Worm (Caenorhabditis elegans) whole organism, L3 larva: Measurements from ENCODE around the gene srw-90.

Source experiments
- R02D3.7 ChIP-seq: fragments of 150-350 bp; optimal IDR thresholded peaks from 2 replicates; lab custom pipeline; 2014; ENCODE audit warnings: missing biosample characterization, missing genetic modification characterization
- ZK546.5 ChIP-seq: sonication (generic microtip); optimal IDR thresholded peaks from 2 replicates; lab custom pipeline; 2017; ENCODE audit warnings: missing biosample characterization, missing genetic modification characterization
- aly-2 ChIP-seq: fragments of 150-350 bp; optimal IDR thresholded peaks from 2 replicates; lab custom pipeline; 2014; ENCODE audit warnings: missing biosample characterization, missing genetic modification characterization
- ama-1 ChIP-seq: fragments of 150-350 bp; optimal IDR thresholded peaks from 2 replicates; lab custom pipeline; 2018
- ceh-16 ChIP-seq: sonication (generic microtip); optimal IDR thresholded peaks from 2 replicates; lab custom pipeline; 2017; ENCODE audit warnings: missing biosample characterization, missing genetic modification characterization
- ceh-28 ChIP-seq: fragments of 150-350 bp; optimal IDR thresholded peaks from 2 replicates; lab custom pipeline; 2014; ENCODE audit warnings: missing biosample characterization, missing genetic modification reagents, missing genetic modification characterization
- ceh-82 ChIP-seq: fragments of 150-350 bp; optimal IDR thresholded peaks from 2 replicates; lab custom pipeline; 2014; ENCODE audit warnings: missing biosample characterization, missing genetic modification characterization
- ceh-9 ChIP-seq: sonication (generic microtip); optimal IDR thresholded peaks from 2 replicates; lab custom pipeline; 2018; ENCODE audit warnings: missing biosample characterization, missing genetic modification characterization
- egl-5 ChIP-seq: fragments of 150-350 bp; optimal IDR thresholded peaks from 2 replicates; lab custom pipeline; 2017; ENCODE audit warnings: missing biosample characterization, missing genetic modification reagents, missing genetic modification characterization, inconsistent platforms
- elt-1 ChIP-seq: fragments of 150-350 bp; optimal IDR thresholded peaks from 2 replicates; lab custom pipeline; 2014; ENCODE audit warnings: missing biosample characterization, missing genetic modification characterization
- elt-2 ChIP-seq: sonication (generic microtip); optimal IDR thresholded peaks from 2 replicates; lab custom pipeline; 2016; ENCODE audit warnings: missing genetic modification reagents, mild to moderate bottlenecking, missing genetic modification characterization, missing compliant biosample characterization
- elt-3 ChIP-seq, 3 experiments: fragments of 150-350 bp in 1 of 3; sonication (generic microtip) in 2 of 3; optimal IDR thresholded peaks; 2 replicates in 2 of 3; 4 replicates in 1 of 3; lab custom pipeline; 2014 to 2017; ENCODE audit warnings: missing biosample characterization in 3 of 3, missing genetic modification characterization in 3 of 3
- eor-1 ChIP-seq, 2 experiments: fragments of 150-350 bp; optimal IDR thresholded peaks; 2 replicates each; lab custom pipeline; 2014 to 2018; ENCODE audit warnings: missing biosample characterization in 2 of 2, missing genetic modification characterization in 2 of 2
- fkh-2 ChIP-seq: fragments of 150-350 bp; optimal IDR thresholded peaks from 2 replicates; lab custom pipeline; 2014; ENCODE audit warnings: missing biosample characterization, missing genetic modification reagents, missing genetic modification characterization
- fos-1 ChIP-seq: fragments of 150-350 bp; optimal IDR thresholded peaks from 2 replicates; lab custom pipeline; 2014; ENCODE audit warnings: missing biosample characterization, missing genetic modification characterization
- hmg-11 ChIP-seq: sonication (generic microtip); optimal IDR thresholded peaks from 2 replicates; lab custom pipeline; 2016; ENCODE audit warnings: missing genetic modification characterization, missing compliant biosample characterization
- jun-1 ChIP-seq: fragments of 150-350 bp; optimal IDR thresholded peaks from 2 replicates; lab custom pipeline; 2014; ENCODE audit warnings: missing biosample characterization, missing genetic modification reagents, missing genetic modification characterization
- lin-15B ChIP-seq: fragments of 150-350 bp; optimal IDR thresholded peaks from 2 replicates; lab custom pipeline; 2014; ENCODE audit warnings: missing biosample characterization, missing genetic modification characterization
- lsy-12 ChIP-seq: sonication (generic microtip); optimal IDR thresholded peaks from 2 replicates; lab custom pipeline; 2016; ENCODE audit warnings: mild to moderate bottlenecking, missing genetic modification characterization, missing compliant biosample characterization
- mdl-1 ChIP-seq: fragments of 150-350 bp; optimal IDR thresholded peaks from 2 replicates; lab custom pipeline; 2014; ENCODE audit warnings: missing biosample characterization, missing genetic modification characterization
- mml-1 ChIP-seq: fragments of 150-350 bp; sonication (generic microtip); optimal IDR thresholded peaks from 3 replicates; lab custom pipeline; 2014; ENCODE audit warnings: missing biosample characterization, missing genetic modification characterization
- nfya-1 ChIP-seq: sonication (generic microtip); optimal IDR thresholded peaks from 2 replicates; lab custom pipeline; 2017; ENCODE audit warnings: missing genetic modification characterization, mild to moderate bottlenecking, missing compliant biosample characterization, antibody characterized with exemption, moderate library complexity; ENCODE audit not compliant: insufficient read depth
- nhr-11 ChIP-seq: fragments of 150-350 bp; optimal IDR thresholded peaks from 2 replicates; lab custom pipeline; 2014; ENCODE audit warnings: missing biosample characterization, missing genetic modification characterization
- nhr-12 ChIP-seq: fragments of 150-350 bp; optimal IDR thresholded peaks from 2 replicates; lab custom pipeline; 2014; ENCODE audit warnings: missing biosample characterization, missing genetic modification characterization
- nhr-23 ChIP-seq: fragments of 150-350 bp; optimal IDR thresholded peaks from 2 replicates; lab custom pipeline; 2014; ENCODE audit warnings: missing biosample characterization, missing genetic modification reagents, missing genetic modification characterization
- nhr-237 ChIP-seq: fragments of 150-350 bp; optimal IDR thresholded peaks from 2 replicates; lab custom pipeline; 2014; ENCODE audit warnings: missing biosample characterization, missing genetic modification characterization
- nhr-25 ChIP-seq: sonication (generic microtip); optimal IDR thresholded peaks from 2 replicates; lab custom pipeline; 2017; ENCODE audit warnings: missing biosample characterization, missing genetic modification characterization
- nhr-28 ChIP-seq: fragments of 150-350 bp; optimal IDR thresholded peaks from 2 replicates; lab custom pipeline; 2014; ENCODE audit warnings: missing biosample characterization, missing genetic modification characterization
- nhr-43 ChIP-seq: sonication (generic microtip); optimal IDR thresholded peaks from 2 replicates; lab custom pipeline; 2016; ENCODE audit warnings: mild to moderate bottlenecking, missing genetic modification characterization, missing compliant biosample characterization; ENCODE audit not compliant: poor library complexity, severe bottlenecking
- nhr-76 ChIP-seq: fragments of 150-350 bp; sonication (generic microtip); optimal IDR thresholded peaks from 5 replicates; lab custom pipeline; 2014; ENCODE audit warnings: missing biosample characterization, missing genetic modification characterization
- skn-1 ChIP-seq: fragments of 150-350 bp; optimal IDR thresholded peaks from 2 replicates; lab custom pipeline; 2014; ENCODE audit warnings: missing biosample characterization, missing genetic modification characterization
- tbx-2 ChIP-seq: sonication (generic microtip); optimal IDR thresholded peaks from 2 replicates; lab custom pipeline; 2016; ENCODE audit warnings: mild to moderate bottlenecking, missing genetic modification characterization, missing compliant biosample characterization
- unc-39 ChIP-seq: sonication (generic microtip); optimal IDR thresholded peaks from 4 replicates; lab custom pipeline; 2017; ENCODE audit warnings: missing biosample characterization, missing genetic modification characterization
- unc-62 ChIP-seq: fragments of 150-350 bp; sonication (generic microtip); optimal IDR thresholded peaks from 4 replicates; lab custom pipeline; 2014; ENCODE audit warnings: missing biosample characterization, missing genetic modification reagents, missing genetic modification characterization
- zag-1 ChIP-seq: fragments of 150-350 bp; optimal IDR thresholded peaks from 2 replicates; lab custom pipeline; 2014; ENCODE audit warnings: missing biosample characterization, missing genetic modification characterization
- ztf-11 ChIP-seq: fragments of 150-350 bp; optimal IDR thresholded peaks from 2 replicates; lab custom pipeline; 2014; ENCODE audit warnings: missing biosample characterization, missing genetic modification characterization

The srw-90 gene

DNA sequence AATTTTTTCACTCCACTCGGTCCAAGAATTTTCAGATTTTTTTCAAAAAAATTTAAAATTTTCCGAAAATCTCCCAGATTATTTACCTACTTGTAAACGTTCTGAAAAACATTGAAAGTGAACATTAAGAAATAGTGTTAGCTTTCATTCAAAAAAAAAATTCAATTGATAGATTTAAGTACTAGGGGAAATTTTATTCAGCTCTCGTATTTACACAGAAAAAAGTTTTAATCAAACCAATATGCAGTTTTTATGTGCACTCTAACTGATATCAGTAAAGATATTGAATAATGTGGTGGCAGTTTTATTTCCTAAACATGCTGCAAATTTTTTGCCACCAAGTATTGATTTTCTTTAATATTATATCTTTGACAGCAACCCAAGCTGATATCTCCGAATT lies 33.6 kb upstream of the srw-90 start, which contains the start of gene irld-42:
Gene irld-42, plus strand, starts transcription at position 301 of the 400 bp plus-strand sequence.
- TF ChIP-seq unc-39 (no peak), ama-1 (lab: Kevin White, UChicago) (no peak), nhr-28 (no peak), eor-1 (tag; optimal IDR thresholded peaks at IDR 0.05; lab: Kevin White, UChicago) (no peak), elt-1 (tag; lab: Kevin White, UChicago) (no peak), skn-1 (no peak), lsy-12 (tag; lab: Kevin White, UChicago) (no peak), nhr-237 (tag; lab: Kevin White, UChicago) (no peak), nhr-43 (no peak)

DNA sequence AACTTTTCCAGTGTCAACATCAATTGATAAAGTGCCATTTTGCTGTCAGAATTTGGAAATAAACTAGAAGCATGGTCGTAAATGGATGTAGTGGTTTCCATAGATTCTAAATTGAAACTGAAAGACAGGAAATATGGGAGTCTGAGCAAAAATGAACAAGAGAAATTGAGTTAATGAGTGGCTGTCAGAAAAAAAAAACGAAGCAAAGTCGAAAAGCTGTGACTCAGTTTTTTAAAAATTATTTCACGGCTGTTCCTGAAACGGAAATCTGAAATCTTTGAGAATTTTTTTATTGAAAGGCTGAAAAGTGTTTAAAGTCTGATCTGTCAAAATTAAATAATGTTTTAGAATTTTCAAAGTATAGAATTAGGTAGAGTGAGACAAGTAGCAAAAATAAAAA lies 23.6 kb upstream of the srw-90 start, which contains the start of gene srw-98:
Gene srw-98, minus strand, starts transcription at position 101 of the 400 bp plus-strand sequence.
- TF ChIP-seq ceh-16 = no peak
- TF ChIP-seq aly-2 = no peak
- no peak for TF ChIP-seq mml-1 (tag; lab: Kevin White, UChicago)
- no peak for TF ChIP-seq R02D3.7 (tag; lab: Kevin White, UChicago)
- no peak for TF ChIP-seq mdl-1 (tag; lab: Kevin White, UChicago)
- no peak for TF ChIP-seq ZK546.5
- no peak for TF ChIP-seq hmg-11 (tag; lab: Kevin White, UChicago)
- no peak for TF ChIP-seq elt-2 (tag; lab: Kevin White, UChicago)
- no peak for TF ChIP-seq ceh-82
- no peak for TF ChIP-seq fos-1 (tag; lab: Kevin White, UChicago)
- no peak for TF ChIP-seq unc-62 (GFP tag; lab: Kevin White, UChicago)
- TF ChIP-seq jun-1 (tag; lab: Kevin White, UChicago) = no peak
- no peak for TF ChIP-seq zag-1 (tag; lab: Kevin White, UChicago)
- no peak for TF ChIP-seq nhr-28
- no peak for TF ChIP-seq ceh-28
- no peak for TF ChIP-seq ztf-11 (tag; lab: Kevin White, UChicago)
- TF ChIP-seq nhr-76 (tag; lab: Kevin White, UChicago) = no peak
- no peak for TF ChIP-seq ama-1 (lab: Kevin White, UChicago)

ce11 chrV:1680770-1681169 lies 21.1 kb upstream of the srw-90 start, which contains the start of gene srw-91:
Gene srw-91, minus strand, starts transcription at chrV:1680870.
- TF ChIP-seq nhr-12 (tag; lab: Kevin White, UChicago) (no peak), nhr-11 (tag; lab: Kevin White, UChicago) (no peak), ztf-11 (tag; lab: Kevin White, UChicago) (no peak), zag-1 (tag; lab: Kevin White, UChicago) (no peak), elt-1 (tag; lab: Kevin White, UChicago) (no peak), fkh-2 (no peak), egl-5 (tag; lab: Kevin White, UChicago) (no peak), ceh-9 (tag; lab: Kevin White, UChicago) (no peak), lin-15B (no peak), ZK546.5 (no peak), lsy-12 (tag; lab: Kevin White, UChicago) (no peak), skn-1 (no peak), fos-1 (tag; lab: Kevin White, UChicago) (no peak), nfya-1 (tag; lab: Kevin White, UChicago) (no peak), nhr-25 (tag; lab: Kevin White, UChicago) (no peak), nhr-23 (no peak)

DNA sequence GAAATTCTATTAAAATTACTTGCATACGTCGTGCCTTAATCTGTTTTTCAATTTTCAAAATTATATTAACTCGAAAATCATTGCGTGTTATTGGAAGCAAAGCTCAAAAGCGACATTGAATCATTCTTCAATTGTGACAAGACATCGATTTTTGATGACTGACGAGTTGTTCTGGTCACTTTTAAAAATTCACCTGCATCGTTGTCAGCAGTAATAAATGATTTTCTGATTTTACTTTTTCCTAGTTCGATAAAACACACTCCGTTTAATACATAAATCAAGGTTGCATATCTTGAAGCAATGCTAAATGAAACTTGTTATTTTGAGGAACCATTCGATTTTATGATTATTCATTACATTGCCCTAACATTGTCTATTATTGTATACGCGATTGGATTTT lies 19.6 kb upstream of the srw-90 start, which contains the start of gene srh-3:
Gene srh-3, plus strand, starts transcription at position 301 of the 400 bp plus-strand sequence.
- TF ChIP-seq nfya-1 (tag; lab: Kevin White, UChicago) (no peak), elt-3 (tag; optimal IDR thresholded peaks at IDR 0.05; lab: Kevin White, UChicago) (no peak), ceh-28 (no peak), hmg-11 (tag; lab: Kevin White, UChicago) (no peak), elt-2 (tag; lab: Kevin White, UChicago) (no peak), zag-1 (tag; lab: Kevin White, UChicago) (no peak), aly-2 (no peak), mdl-1 (tag; lab: Kevin White, UChicago) (no peak), mml-1 (tag; lab: Kevin White, UChicago) (no peak), nhr-23 (no peak), jun-1 (tag; lab: Kevin White, UChicago) (no peak), nhr-76 (tag; lab: Kevin White, UChicago) (no peak), nhr-12 (tag; lab: Kevin White, UChicago) (no peak), nhr-11 (tag; lab: Kevin White, UChicago) (no peak), ztf-11 (tag; lab: Kevin White, UChicago) (no peak), tbx-2 (tag; lab: Kevin White, UChicago) (no peak)
